Worm (Caenorhabditis elegans): ENCODE measurements around the gene dhs-9.

DNA sequence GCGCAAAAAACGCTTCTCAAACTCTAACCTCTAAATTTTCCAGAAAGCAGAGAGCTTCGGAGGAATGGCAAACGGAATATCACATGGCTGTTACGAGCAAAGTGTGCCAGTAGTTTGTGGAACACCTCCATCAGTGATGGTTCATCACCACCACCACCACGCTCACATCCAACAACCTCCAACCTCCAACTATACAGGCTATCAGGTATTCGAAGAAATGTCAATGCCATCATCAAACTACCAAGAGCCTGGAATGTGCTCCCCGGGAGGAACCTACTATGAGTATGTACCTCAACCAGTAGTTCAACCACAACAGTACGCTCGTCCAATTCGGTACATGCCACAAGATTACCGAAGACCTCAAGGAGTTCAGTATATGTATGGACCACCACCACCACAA lies 24.3 kb downstream of the dhs-9 start:
- TF ChIP-seq ztf-29 (GFP tag; IDR thresholded peaks at IDR 0.05), result no peak
- TF ChIP-seq tab-1 (GFP tag; IDR thresholded peaks at IDR 0.05), result no peak
- no peak for TF ChIP-seq cog-1 (tag; optimal IDR thresholded peaks at IDR 0.05)
- TF ChIP-seq T22C8.4 (GFP tag; IDR thresholded peaks at IDR 0.05), result no peak
- TF ChIP-seq med-1 (GFP tag; optimal IDR thresholded peaks at IDR 0.05; ENCODE audit: insufficient read depth), result no peak
- no peak for TF ChIP-seq ref-1 (GFP tag; conservative IDR thresholded peaks at IDR 0.05)
